Worm (Caenorhabditis elegans): ENCODE results near the gene btb-18.
"Not testable (repeated sequence)": the region's sequence is repeated elsewhere in the genome, so short reads cannot be mapped to it uniquely, and the experiment has no call there.

Gene btb-18

DNA sequence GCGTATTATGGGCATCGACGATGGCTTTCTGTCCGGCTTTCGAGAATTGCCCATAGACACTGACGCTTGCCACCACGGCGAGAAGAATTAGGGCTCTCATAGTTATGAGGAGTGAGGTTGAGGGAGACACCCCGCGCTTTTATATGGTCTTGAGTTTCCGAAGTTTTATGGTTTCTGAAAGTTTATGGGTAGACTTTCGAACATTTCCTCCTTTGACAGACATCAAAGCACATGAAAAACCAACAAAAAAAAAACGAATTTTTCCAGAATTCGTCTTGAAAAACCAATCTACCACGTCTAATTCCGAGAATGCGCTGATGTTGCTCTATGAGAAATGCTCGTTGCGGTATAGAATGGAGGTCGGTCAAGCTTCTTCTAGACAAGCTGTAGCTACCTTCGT, 13.5 kb upstream of the btb-18 start, which contains the start of gene scl-15:
Gene scl-15, minus strand, starts transcription at position 101 of the 400 bp plus-strand sequence.
- TF ChIP-seq skn-1 (tag; optimal IDR thresholded peaks at IDR 0.05) (no peak), nhr-28 (tag; optimal IDR thresholded peaks at IDR 0.05) (no peak), egl-5 (tag; optimal IDR thresholded peaks at IDR 0.05) (no peak), nhr-11 (tag; optimal IDR thresholded peaks at IDR 0.05) (no peak), tbx-2 (tag; optimal IDR thresholded peaks at IDR 0.05) (no peak), nhr-23 (tag; optimal IDR thresholded peaks at IDR 0.05) (no peak), fkh-10 (GFP tag; optimal IDR thresholded peaks at IDR 0.05) (no peak), lsy-12 (tag; optimal IDR thresholded peaks at IDR 0.05) (no peak), ceh-28 (tag; optimal IDR thresholded peaks at IDR 0.05) (no peak), mdl-1 (tag; optimal IDR thresholded peaks at IDR 0.05) (no peak), ztf-11 (tag; optimal IDR thresholded peaks at IDR 0.05) (no peak), eor-1 (tag; optimal IDR thresholded peaks at IDR 0.05) (no peak), mml-1 (tag; optimal IDR thresholded peaks at IDR 0.05) (no peak), ceh-82 (tag; optimal IDR thresholded peaks at IDR 0.05) (no peak), unc-39 (tag; optimal IDR thresholded peaks at IDR 0.05) (no peak), fkh-2 (tag; optimal IDR thresholded peaks at IDR 0.05) (no peak), pha-4 (tag; optimal IDR thresholded peaks at IDR 0.05) (no peak), zag-1 (tag; optimal IDR thresholded peaks at IDR 0.05) (no peak), R02D3.7 (tag; optimal IDR thresholded peaks at IDR 0.05) (no peak)

DNA sequence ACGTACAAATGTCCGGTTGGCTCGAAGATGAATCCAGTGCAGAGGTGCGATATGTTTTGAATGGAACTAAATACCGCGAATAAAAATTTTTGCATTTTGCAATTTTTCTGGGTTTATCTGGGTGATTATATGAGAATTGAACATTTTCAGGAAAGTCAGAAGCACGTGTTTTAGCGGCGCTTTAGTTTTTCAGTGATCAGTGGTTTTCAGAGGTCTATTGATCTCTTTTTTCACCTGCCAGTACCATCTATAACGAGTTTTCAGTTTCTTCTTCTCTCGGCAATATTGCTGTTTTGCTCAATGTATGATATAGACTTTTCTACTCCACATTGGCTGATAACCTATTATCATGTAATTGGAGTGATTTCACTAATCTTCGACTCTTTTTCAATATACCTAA, 10.9 kb upstream of the btb-18 start, which contains the start of gene sri-63:
Gene sri-63, plus strand, starts transcription at position 301 of the 400 bp plus-strand sequence.
- TF ChIP-seq ztf-11 (tag; optimal IDR thresholded peaks at IDR 0.05) (no peak), lin-15B (tag; optimal IDR thresholded peaks at IDR 0.05) (no peak), nhr-23 (tag; optimal IDR thresholded peaks at IDR 0.05) (no peak), eor-1 (tag; optimal IDR thresholded peaks at IDR 0.05) (no peak), nfya-1 (tag; optimal IDR thresholded peaks at IDR 0.05; ENCODE audit: insufficient read depth) (no peak), nhr-237 (tag; optimal IDR thresholded peaks at IDR 0.05) (no peak), pha-4 (tag; optimal IDR thresholded peaks at IDR 0.05) (no peak), pqm-1 (tag; optimal IDR thresholded peaks at IDR 0.05) (no peak), ZK546.5 (tag; optimal IDR thresholded peaks at IDR 0.05) (no peak), skn-1 (tag; optimal IDR thresholded peaks at IDR 0.05) (no peak), elt-1 (tag; optimal IDR thresholded peaks at IDR 0.05) (no peak), ceh-28 (tag; optimal IDR thresholded peaks at IDR 0.05) (no peak), sea-2 (GFP tag; optimal IDR thresholded peaks at IDR 0.05) (no peak)

DNA sequence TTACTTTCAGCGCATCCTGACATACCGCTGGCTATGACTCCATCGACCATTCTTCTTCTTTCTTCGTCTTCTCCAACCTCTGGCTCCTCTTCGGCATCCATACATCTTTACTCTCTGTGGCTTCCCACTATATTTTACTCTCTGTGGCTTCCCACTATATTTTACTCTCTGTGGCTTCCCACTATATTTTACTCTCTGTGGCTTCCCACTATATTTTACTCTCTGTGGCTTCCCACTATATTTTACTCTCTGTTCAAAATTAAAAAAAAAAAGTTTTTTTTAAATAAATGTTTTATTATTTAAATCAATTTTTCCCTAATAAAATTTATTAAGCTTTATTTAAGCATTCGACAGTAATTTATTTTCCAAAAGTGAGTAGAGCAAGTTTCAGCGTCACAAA, 7.5 kb upstream of the btb-18 start, which contains the start of gene F39E9.14:
Gene F39E9.14, minus strand, starts transcription at position 101 of the 400 bp plus-strand sequence.
- not testable (repeated sequence) for TF ChIP-seq zag-1, nhr-12, elt-1 (tag; optimal IDR thresholded peaks at IDR 0.05)

DNA sequence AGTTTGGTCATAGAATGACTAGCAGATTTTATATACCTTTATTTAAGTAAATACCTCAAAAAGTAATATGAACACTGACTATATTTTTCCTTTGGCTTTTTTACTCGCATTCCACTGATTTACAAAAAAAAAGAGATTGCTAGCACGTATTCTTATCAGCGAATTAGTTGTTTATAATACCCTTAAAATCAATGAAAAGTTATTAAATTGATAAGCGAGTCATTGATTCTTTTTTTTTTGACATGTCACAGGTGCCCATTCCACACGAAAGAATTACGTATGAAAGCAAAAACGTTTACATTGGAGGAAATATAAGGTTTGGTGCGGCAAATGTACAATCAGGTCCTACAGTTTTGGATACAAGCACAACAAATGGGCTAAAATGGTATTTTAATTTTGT, 2.8 kb upstream of the btb-18 start, which contains the start of gene btb-17:
Gene btb-17, plus strand, starts transcription at position 213 of the 400 bp plus-strand sequence.
- TF ChIP-seq nfya-1 (tag; optimal IDR thresholded peaks at IDR 0.05; ENCODE audit: insufficient read depth) (no peak), elt-2 (tag; optimal IDR thresholded peaks at IDR 0.05) (peak; percentile 77), pqm-1 (tag; optimal IDR thresholded peaks at IDR 0.05) (peak; percentile 55), nhr-237 (tag; optimal IDR thresholded peaks at IDR 0.05) (no peak), lsy-12 (tag; optimal IDR thresholded peaks at IDR 0.05) (no peak)

DNA sequence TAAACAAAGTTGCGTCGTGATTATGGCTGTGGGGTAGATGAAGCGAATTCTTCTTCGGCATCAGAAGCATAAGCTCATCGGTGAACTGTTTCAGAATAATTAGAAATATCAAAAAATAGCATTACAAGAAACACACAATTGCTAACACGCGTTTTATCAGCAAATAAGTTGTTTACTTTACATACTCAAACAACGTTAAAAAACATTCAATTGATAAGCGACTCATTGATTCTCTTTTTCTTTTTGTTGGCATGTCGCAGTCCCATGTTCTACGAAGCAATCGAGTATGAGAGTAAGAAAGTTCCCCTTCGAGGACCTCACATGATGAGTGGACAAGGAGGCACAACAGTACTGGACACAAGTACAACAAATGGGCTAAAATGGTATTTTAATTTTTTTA, 1.4 kb upstream of the btb-18 start, which contains the start of gene btb-16:
Gene btb-16, plus strand, starts transcription at position 240 of the 400 bp plus-strand sequence.
- no peak for TF ChIP-seq nhr-12 (tag; optimal IDR thresholded peaks at IDR 0.05)
- TF ChIP-seq elt-2 (tag; optimal IDR thresholded peaks at IDR 0.05): peak; percentile 61
- TF ChIP-seq nhr-25 (tag; optimal IDR thresholded peaks at IDR 0.05): no peak
- peak; percentile 85 for TF ChIP-seq pha-4 (tag; optimal IDR thresholded peaks at IDR 0.05)
- TF ChIP-seq lin-39 (tag; optimal IDR thresholded peaks at IDR 0.05): no peak
- no peak for TF ChIP-seq snpc-4 (tag; optimal IDR thresholded peaks at IDR 0.05)
- TF ChIP-seq pqm-1 (tag; optimal IDR thresholded peaks at IDR 0.05): peak; percentile 6
- no peak for TF ChIP-seq fos-1 (tag; optimal IDR thresholded peaks at IDR 0.05)

DNA sequence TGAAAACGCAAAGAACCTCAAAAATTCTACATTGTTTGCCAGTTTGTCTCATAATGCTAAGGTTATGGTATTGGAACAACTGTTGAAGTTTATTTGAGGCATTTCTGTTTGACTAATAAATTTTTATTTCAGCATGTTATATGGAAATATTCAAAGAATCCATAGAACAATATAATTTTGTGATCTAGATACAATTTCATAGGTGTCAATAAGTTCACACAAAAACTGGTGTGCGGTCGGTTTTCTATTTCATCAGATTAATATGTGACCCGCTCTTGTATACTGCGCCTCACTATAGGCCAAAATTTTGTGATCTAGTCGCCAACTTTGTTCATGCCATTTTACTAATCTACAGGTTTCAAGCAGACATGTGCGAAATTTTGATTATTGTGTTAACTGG, 1.4 kb downstream of the btb-18 start, which contains the start of gene btb-22:
Gene btb-22, plus strand, starts transcription at position 301 of the 400 bp plus-strand sequence.
- TF ChIP-seq mdl-1 (tag; optimal IDR thresholded peaks at IDR 0.05) (no peak), nhr-23 (tag; optimal IDR thresholded peaks at IDR 0.05) (no peak), R02D3.7 (tag; optimal IDR thresholded peaks at IDR 0.05) (no peak), ceh-16 (tag; optimal IDR thresholded peaks at IDR 0.05) (no peak), ceh-28 (tag; optimal IDR thresholded peaks at IDR 0.05) (no peak), zag-1 (tag; optimal IDR thresholded peaks at IDR 0.05) (no peak), nhr-25 (tag; optimal IDR thresholded peaks at IDR 0.05) (no peak), nhr-11 (tag; optimal IDR thresholded peaks at IDR 0.05) (no peak), fos-1 (tag; optimal IDR thresholded peaks at IDR 0.05) (no peak), nhr-76 (tag; optimal IDR thresholded peaks at IDR 0.05) (no peak), lin-39 (tag; optimal IDR thresholded peaks at IDR 0.05) (no peak), egl-5 (tag; optimal IDR thresholded peaks at IDR 0.05) (no peak), nhr-67 (tag; optimal IDR thresholded peaks at IDR 0.05) (no peak), eor-1 (tag; optimal IDR thresholded peaks at IDR 0.05) (no peak), mml-1 (tag; optimal IDR thresholded peaks at IDR 0.05) (no peak), daf-12 (tag; optimal IDR thresholded peaks at IDR 0.05) (no peak), egl-27 (tag; optimal IDR thresholded peaks at IDR 0.05) (no peak), unc-39 (tag; optimal IDR thresholded peaks at IDR 0.05) (no peak), ZK546.5 (tag; optimal IDR thresholded peaks at IDR 0.05) (no peak), snpc-4 (tag; optimal IDR thresholded peaks at IDR 0.05) (no peak)
